Fruit fly (Drosophila melanogaster) whole organism, adult: Measurements from ENCODE around the gene CG13658.

Experiments
- CG11617 ChIP-seq: fragments of 200-800 bp; sonication (Bioruptor generic); optimal IDR thresholded peaks from 2 replicates; lab custom pipeline; 2017; ENCODE audit warnings: mild to moderate bottlenecking, missing biosample characterization, missing genetic modification reagents, missing genetic modification characterization
- CG1620 ChIP-seq: fragments of 200-800 bp; sonication (Bioruptor generic); optimal IDR thresholded peaks from 2 replicates; lab custom pipeline; 2016; ENCODE audit warnings: missing biosample characterization, missing genetic modification characterization
- CG5204 ChIP-seq: fragments of 200-800 bp; sonication (Bioruptor generic); optimal IDR thresholded peaks from 2 replicates; lab custom pipeline; 2016; ENCODE audit warnings: missing biosample characterization, missing genetic modification characterization
- Hr96 ChIP-seq: fragments of 200-800 bp; sonication (Bioruptor generic); optimal IDR thresholded peaks from 2 replicates; lab custom pipeline; 2016; ENCODE audit warnings: missing biosample characterization, missing genetic modification characterization
- Mnt ChIP-seq: fragments of 200-800 bp; sonication (Bioruptor generic); optimal IDR thresholded peaks from 2 replicates; lab custom pipeline; 2016; ENCODE audit warnings: missing biosample characterization, mild to moderate bottlenecking, missing genetic modification characterization
- bab1 ChIP-seq: fragments of 200-800 bp; sonication (Bioruptor generic); optimal IDR thresholded peaks from 3 replicates; lab custom pipeline; 2019; ENCODE audit warnings: missing biosample characterization, mild to moderate bottlenecking, missing genetic modification characterization, moderate library complexity
- cic ChIP-seq: fragments of 200-800 bp; sonication (Bioruptor generic); optimal IDR thresholded peaks from 2 replicates; lab custom pipeline; 2017; ENCODE audit warnings: missing biosample characterization, mild to moderate bottlenecking, missing genetic modification characterization, moderate library complexity
- kay ChIP-seq: fragments of 200-800 bp; sonication (Bioruptor generic); peaks from one replicate; lab custom pipeline; 2016; ENCODE audit warnings: missing biosample characterization, missing genetic modification characterization, borderline replicate concordance
- pad ChIP-seq: fragments of 200-800 bp; sonication (Bioruptor generic); optimal IDR thresholded peaks from 3 replicates; lab custom pipeline; 2017; ENCODE audit warnings: missing biosample characterization, missing genetic modification characterization, mild to moderate bottlenecking, moderate library complexity, missing genetic modification reagents

DNA sequence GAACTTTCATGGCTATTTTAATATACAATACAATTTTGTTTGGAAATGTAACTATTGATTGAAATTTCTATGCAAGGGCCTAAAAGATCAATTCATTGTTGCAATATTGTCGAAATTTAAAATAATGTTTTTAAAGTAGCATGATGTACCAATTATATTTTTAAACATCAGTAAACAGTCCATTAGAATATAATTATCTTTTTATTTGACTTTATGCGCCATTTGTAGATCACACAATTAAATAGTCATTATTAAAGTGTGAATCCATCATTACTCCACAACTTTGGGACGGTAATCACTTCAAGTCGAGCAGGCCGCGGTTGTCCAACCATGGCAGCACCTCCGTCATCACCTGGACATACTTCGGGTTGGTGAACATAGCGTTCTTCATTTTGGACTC lies 23.6 kb downstream of the CG13658 start, which contains the start of gene CG31099:
- TF ChIP-seq pad (no peak), kay (no peak), CG5204 (GFP tag; lab: Kevin White, UChicago) (no peak), cic (GFP tag; lab: Kevin White, UChicago) (no peak), Mnt (no peak), CG1620 (GFP tag; lab: Kevin White, UChicago) (no peak), Hr96 (GFP tag; lab: Kevin White, UChicago) (no peak), bab1 (GFP tag; lab: Kevin White, UChicago) (no peak), CG11617 (GFP tag; lab: Kevin White, UChicago) (no peak)
